Fruit fly (Drosophila melanogaster) whole organism, embryonic: ENCODE data around the gene smg.

Experiments
- Aef1 ChIP-seq: fragments of 200-800 bp; sonication (Bioruptor generic); IDR thresholded peaks from 3 replicates; pipeline ENCODE4 v1.3.6; 2022; ENCODE audit warnings: missing biosample characterization, missing genetic modification characterization
- Asciz ChIP-seq: fragments of 200-800 bp; sonication (Bioruptor generic); optimal IDR thresholded peaks from 2 replicates; lab custom pipeline; 2017; ENCODE audit warnings: missing biosample characterization, mild to moderate bottlenecking, missing genetic modification characterization, missing genetic modification reagents
- BEAF-32 ChIP-seq: fragments of 200-800 bp; sonication (Bioruptor generic); optimal IDR thresholded peaks from 3 replicates; lab custom pipeline; 2017; ENCODE audit warnings: missing biosample characterization, missing genetic modification characterization, mild to moderate bottlenecking, moderate library complexity, missing genetic modification reagents
- Bgb ChIP-seq: fragments of 200-800 bp; sonication (Bioruptor generic); IDR thresholded peaks from 2 replicates; pipeline ENCODE4 v1.3.6; 2022; ENCODE audit warnings: missing biosample characterization, missing genetic modification characterization; ENCODE audit not compliant: partially characterized antibody
- CG10267 ChIP-seq: fragments of 200-800 bp; sonication (Bioruptor generic); optimal IDR thresholded peaks from 2 replicates; lab custom pipeline; 2018; ENCODE audit warnings: missing biosample characterization, mild to moderate bottlenecking, missing genetic modification characterization, moderate library complexity
- CG10959 ChIP-seq: fragments of 200-800 bp; sonication (Bioruptor generic); IDR thresholded peaks from 2 replicates; pipeline ENCODE4 v1.3.6; 2022; ENCODE audit warnings: missing biosample characterization, missing genetic modification characterization
- CG13296 ChIP-seq: fragments of 200-800 bp; sonication (Bioruptor generic); optimal IDR thresholded peaks from 3 replicates; lab custom pipeline; 2018; ENCODE audit warnings: missing biosample characterization, mild to moderate bottlenecking, missing genetic modification characterization
- CG14860 ChIP-seq: fragments of 200-800 bp; sonication (Bioruptor generic); IDR thresholded peaks from 3 replicates; pipeline ENCODE4 v1.3.6; 2022; ENCODE audit warnings: missing biosample characterization, missing genetic modification characterization; ENCODE audit not compliant: partially characterized antibody
- CG1647 ChIP-seq: fragments of 200-800 bp; sonication (Bioruptor generic); optimal IDR thresholded peaks from 3 replicates; lab custom pipeline; 2016; ENCODE audit warnings: missing biosample characterization, missing genetic modification characterization
- CG3995 ChIP-seq: fragments of 200-800 bp; sonication (Bioruptor generic); optimal IDR thresholded peaks from 3 replicates; lab custom pipeline; 2016; ENCODE audit warnings: missing biosample characterization, missing genetic modification characterization
- CG5245 ChIP-seq: fragments of 200-800 bp; sonication (Bioruptor generic); optimal IDR thresholded peaks from 3 replicates; lab custom pipeline; 2016; ENCODE audit warnings: missing biosample characterization, missing genetic modification characterization
- Camta ChIP-seq: fragments of 200-800 bp; sonication (Bioruptor generic); optimal IDR thresholded peaks from 2 replicates; lab custom pipeline; 2016; ENCODE audit warnings: missing biosample characterization, missing genetic modification characterization
- Chrac-16 ChIP-seq: fragments of 200-800 bp; sonication (Bioruptor generic); optimal IDR thresholded peaks from 3 replicates; lab custom pipeline; 2016; ENCODE audit warnings: missing biosample characterization, missing genetic modification characterization
- CoRest ChIP-seq: fragments of 200-800 bp; sonication (Bioruptor generic); optimal IDR thresholded peaks from 3 replicates; lab custom pipeline; 2018; ENCODE audit warnings: missing biosample characterization, mild to moderate bottlenecking, missing genetic modification characterization, moderate library complexity
- CrebB ChIP-seq: fragments of 200-800 bp; sonication (Bioruptor generic); optimal IDR thresholded peaks from 3 replicates; lab custom pipeline; 2018; ENCODE audit warnings: missing biosample characterization, mild to moderate bottlenecking, missing genetic modification characterization
- D ChIP-seq, 2 experiments: fragments of 200-800 bp in 1 of 2; fragments of >200 bp in 1 of 2; sonication (Bioruptor generic) in 1 of 2; optimal IDR thresholded peaks; 2 replicates in 1 of 2; 3 replicates in 1 of 2; lab custom pipeline; 2017; ENCODE audit warnings: mild to moderate bottlenecking in 1 of 2, missing biosample characterization in 1 of 2, missing genetic modification characterization in 1 of 2, missing genetic modification reagents in 1 of 2
- D19A ChIP-seq: fragments of 200-800 bp; optimal IDR thresholded peaks from 3 replicates; lab custom pipeline; 2019; ENCODE audit warnings: missing biosample characterization, mild to moderate bottlenecking, missing genetic modification characterization, moderate library complexity
- Dfd ChIP-seq, 2 experiments: fragments of >200 bp; optimal IDR thresholded peaks; 2 replicates each; lab custom pipeline; 2017; ENCODE audit warnings: missing biosample characterization in 2 of 2, missing genetic modification characterization in 2 of 2
- H2.0 ChIP-seq: fragments of 200-800 bp; sonication (Bioruptor generic); IDR thresholded peaks from 2 replicates; pipeline ENCODE4 v1.3.6; 2022; ENCODE audit warnings: missing biosample characterization, missing genetic modification characterization
- Hey ChIP-seq: fragments of 200-800 bp; sonication (Bioruptor generic); optimal IDR thresholded peaks from 3 replicates; lab custom pipeline; 2018; ENCODE audit warnings: missing biosample characterization, mild to moderate bottlenecking, missing genetic modification characterization
- Hsf ChIP-seq: fragments of 200-800 bp; sonication (Bioruptor generic); optimal IDR thresholded peaks from 3 replicates; lab custom pipeline; 2016; ENCODE audit warnings: missing biosample characterization, missing genetic modification characterization
- Kr ChIP-seq: fragments of 200-800 bp; sonication (Bioruptor generic); optimal IDR thresholded peaks from 2 replicates; lab custom pipeline; 2017; ENCODE audit warnings: missing biosample characterization, mild to moderate bottlenecking, missing genetic modification characterization
- NC2α ChIP-seq: fragments of 200-800 bp; sonication (Bioruptor generic); optimal IDR thresholded peaks from 2 replicates; lab custom pipeline; 2016; ENCODE audit warnings: missing biosample characterization, missing genetic modification characterization
- NFAT ChIP-seq: fragments of 200-800 bp; sonication (Bioruptor generic); IDR thresholded peaks from 2 replicates; pipeline ENCODE4 v1.3.6; 2022; ENCODE audit warnings: missing biosample characterization, missing genetic modification characterization
- NfI ChIP-seq: fragments of 200-800 bp; sonication (Bioruptor generic); optimal IDR thresholded peaks from 3 replicates; lab custom pipeline; 2018; ENCODE audit warnings: missing biosample characterization, mild to moderate bottlenecking, missing genetic modification characterization, moderate library complexity
- Ptx1 ChIP-seq: fragments of 200-800 bp; sonication (Bioruptor generic); IDR thresholded peaks from 2 replicates; pipeline ENCODE4 v1.3.6; 2022; ENCODE audit warnings: missing biosample characterization, missing genetic modification characterization
- Ssrp ChIP-seq: fragments of 200-800 bp; sonication (Bioruptor generic); optimal IDR thresholded peaks from 2 replicates; lab custom pipeline; 2018; ENCODE audit warnings: missing biosample characterization, mild to moderate bottlenecking, missing genetic modification characterization, moderate library complexity
- TFAM ChIP-seq: fragments of 200-800 bp; sonication (Bioruptor generic); optimal IDR thresholded peaks from 2 replicates; lab custom pipeline; 2017; ENCODE audit warnings: missing biosample characterization, missing genetic modification characterization, inconsistent platforms
- Trl ChIP-seq, 3 experiments: fragments of >200 bp in 2 of 3; fragments of 200-800 bp in 1 of 3; sonication (Bioruptor generic) in 1 of 3; optimal IDR thresholded peaks; 2 replicates in 1 of 3; 3 replicates in 2 of 3; lab custom pipeline; 2016 to 2017; ENCODE audit warnings: missing biosample characterization in 1 of 3, missing genetic modification characterization in 1 of 3
- ab ChIP-seq: fragments of 200-800 bp; sonication (Bioruptor generic); optimal IDR thresholded peaks from 2 replicates; lab custom pipeline; 2016; ENCODE audit warnings: missing biosample characterization, missing genetic modification characterization
- abd-A ChIP-seq: fragments of 200-800 bp; sonication (Bioruptor generic); optimal IDR thresholded peaks from 3 replicates; lab custom pipeline; 2019; ENCODE audit warnings: missing biosample characterization, mild to moderate bottlenecking, missing genetic modification characterization, moderate library complexity
- az2 ChIP-seq: fragments of 200-800 bp; sonication (Bioruptor generic); optimal IDR thresholded peaks from 3 replicates; lab custom pipeline; 2016; ENCODE audit warnings: missing biosample characterization, missing genetic modification characterization
- chif ChIP-seq, 2 experiments: fragments of 200-800 bp; sonication (Bioruptor generic); optimal IDR thresholded peaks; 3 replicates each; lab custom pipeline; 2016; ENCODE audit warnings: missing biosample characterization in 2 of 2, missing genetic modification characterization in 2 of 2
- chinmo ChIP-seq: fragments of 200-800 bp; sonication (Bioruptor generic); IDR thresholded peaks from 4 replicates; pipeline ENCODE4 v1.3.6; 2022; ENCODE audit warnings: missing biosample characterization, missing genetic modification characterization; ENCODE audit not compliant: partially characterized antibody
- chn ChIP-seq: fragments of 200-800 bp; sonication (Bioruptor generic); optimal IDR thresholded peaks from 2 replicates; lab custom pipeline; 2016; ENCODE audit warnings: missing biosample characterization, missing genetic modification characterization
- crc ChIP-seq: fragments of 200-800 bp; sonication (Bioruptor generic); optimal IDR thresholded peaks from 2 replicates; lab custom pipeline; 2016; ENCODE audit warnings: missing biosample characterization, missing genetic modification characterization
- fd3F ChIP-seq: fragments of 200-800 bp; sonication (Bioruptor generic); optimal IDR thresholded peaks from 2 replicates; lab custom pipeline; 2018; ENCODE audit warnings: missing biosample characterization, mild to moderate bottlenecking, missing genetic modification characterization, moderate library complexity
- gce ChIP-seq: fragments of 200-800 bp; sonication (Bioruptor generic); IDR thresholded peaks from 3 replicates; pipeline ENCODE4 v1.3.6; 2022; ENCODE audit warnings: missing biosample characterization, missing genetic modification characterization
- gcm ChIP-seq: fragments of 200-800 bp; sonication (Bioruptor generic); optimal IDR thresholded peaks from 2 replicates; lab custom pipeline; 2019; ENCODE audit warnings: missing biosample characterization, mild to moderate bottlenecking, missing genetic modification characterization, moderate library complexity
- jigr1 ChIP-seq: fragments of 200-800 bp; sonication (Bioruptor generic); IDR thresholded peaks from 3 replicates; pipeline ENCODE4 v1.3.6; 2022; ENCODE audit warnings: missing biosample characterization, missing genetic modification characterization
- ken ChIP-seq: fragments of 200-800 bp; sonication (Bioruptor generic); IDR thresholded peaks from 3 replicates; pipeline ENCODE4 v1.3.6; 2022; ENCODE audit warnings: missing biosample characterization, missing genetic modification characterization
- nmo ChIP-seq: fragments of 200-800 bp; sonication (Bioruptor generic); optimal IDR thresholded peaks from 2 replicates; lab custom pipeline; 2018; ENCODE audit warnings: missing biosample characterization, mild to moderate bottlenecking, missing genetic modification characterization, moderate library complexity
- onecut ChIP-seq: fragments of 200-800 bp; sonication (Bioruptor generic); IDR thresholded peaks from 2 replicates; pipeline ENCODE4 v1.3.6; 2022; ENCODE audit warnings: missing biosample characterization, missing genetic modification characterization
- otp ChIP-seq: fragments of 200-800 bp; sonication (Bioruptor generic); IDR thresholded peaks from 3 replicates; pipeline ENCODE4, ENCODE4 v1.3.6; 2022; ENCODE audit warnings: missing biosample characterization, missing genetic modification characterization
- p53 ChIP-seq: fragments of 200-800 bp; sonication (Bioruptor generic); optimal IDR thresholded peaks from 2 replicates; lab custom pipeline; 2016; ENCODE audit warnings: missing biosample characterization, missing genetic modification characterization
- pros ChIP-seq: fragments of 200-800 bp; sonication (Bioruptor generic); optimal IDR thresholded peaks from 3 replicates; lab custom pipeline; 2019; ENCODE audit warnings: missing biosample characterization, mild to moderate bottlenecking, missing genetic modification characterization, moderate library complexity
- scrt ChIP-seq: fragments of 200-800 bp; sonication (Bioruptor generic); optimal IDR thresholded peaks from 2 replicates; lab custom pipeline; 2018; ENCODE audit warnings: missing biosample characterization, mild to moderate bottlenecking, missing genetic modification characterization, moderate library complexity
- shn ChIP-seq: fragments of 200-800 bp; sonication (Bioruptor generic); optimal IDR thresholded peaks from 3 replicates; lab custom pipeline; 2016; ENCODE audit warnings: missing biosample characterization, missing genetic modification characterization
- slp2 ChIP-seq: fragments of 200-800 bp; sonication (Bioruptor generic); optimal IDR thresholded peaks from 2 replicates; lab custom pipeline; 2016; ENCODE audit warnings: missing biosample characterization, missing genetic modification characterization

Gene smg

dm6 chr3L:8996173-8996767 is 1.5 kb downstream of the smg start (continued):
- TF ChIP-seq D (optimal IDR thresholded peaks at IDR 0.05; lab: Kevin White, UChicago), result no peak
- peak; percentile 60 for TF ChIP-seq D (GFP tag; optimal IDR thresholded peaks at IDR 0.05; lab: Kevin White, UChicago)
- TF ChIP-seq Ssrp (tag; lab: Kevin White, UChicago), result peak; percentile 72
- no peak for TF ChIP-seq NfI (GFP tag; lab: Kevin White, UChicago)
- peak; percentile 48 for TF ChIP-seq CG1647 (GFP tag; lab: Kevin White, UChicago)
- TF ChIP-seq pros, result no peak
- peak; percentile 27 for TF ChIP-seq fd3F (GFP tag; lab: Kevin White, UChicago)
- TF ChIP-seq NC2α (GFP tag; lab: Kevin White, UChicago), result no peak
- no peak for TF ChIP-seq chinmo (GFP tag; lab: Robert Waterston, UW)
- TF ChIP-seq chif (GFP tag; optimal IDR thresholded peaks at IDR 0.05; lab: Kevin White, UChicago), result peak; percentile 20 to 62
- TF ChIP-seq D19A (tag; lab: Kevin White, UChicago), result peak; percentile 50
- no peak for TF ChIP-seq jigr1
- no peak for TF ChIP-seq gcm
- TF ChIP-seq crc (GFP tag; lab: Kevin White, UChicago), result no peak
- peak; percentile 44; the same call in 1 of the 3 replicates for TF ChIP-seq Aef1
- TF ChIP-seq Ptx1 (GFP tag; lab: Robert Waterston, UW), result peak; percentile 69
- peak; percentile 57 for TF ChIP-seq chn
- TF ChIP-seq CG14860 (GFP tag; lab: Robert Waterston, UW), result no peak
- no peak for TF ChIP-seq CG13296
- peak; percentile 57 for TF ChIP-seq CG10267 (tag; lab: Kevin White, UChicago)
- peak; percentile 40 for TF ChIP-seq slp2 (GFP tag; lab: Kevin White, UChicago)
- TF ChIP-seq otp (GFP tag; lab: Robert Waterston, UW), result 0 out of 3 replicates have a peak, but pooled peaks have one; percentile 57
- TF ChIP-seq Asciz, result peak; percentile 61
- no peak for TF ChIP-seq ab (GFP tag; lab: Kevin White, UChicago)
- TF ChIP-seq az2 (GFP tag; lab: Kevin White, UChicago), result peak; percentile 79
- TF ChIP-seq shn (GFP tag; lab: Kevin White, UChicago), result no peak
- TF ChIP-seq Hsf (GFP tag; lab: Kevin White, UChicago), result peak; percentile 58
- peak; percentile 82; the same call in 2 of the 3 replicates for TF ChIP-seq ken (GFP tag; lab: Robert Waterston, UW)
- TF ChIP-seq Hey (tag; lab: Kevin White, UChicago), result no peak
- TF ChIP-seq Bgb (GFP tag; lab: Robert Waterston, UW), result no peak
- TF ChIP-seq Chrac-16, result peak; percentile 63
- TF ChIP-seq onecut (GFP tag; lab: Robert Waterston, UW), result no peak
- TF ChIP-seq CG5245, result peak; percentile 47
- no peak for TF ChIP-seq Dfd (GFP tag; optimal IDR thresholded peaks at IDR 0.05; lab: Kevin White, UChicago)
- TF ChIP-seq Camta (GFP tag; lab: Kevin White, UChicago), result peak; percentile 27
- no peak for TF ChIP-seq CoRest
- peak; percentile 51; the same call in 1 of the 2 replicates for TF ChIP-seq H2.0 (GFP tag; lab: Robert Waterston, UW)
- TF ChIP-seq nmo (GFP tag; lab: Kevin White, UChicago), result peak; percentile 69
- peak; percentile 12 for TF ChIP-seq CrebB (tag; lab: Kevin White, UChicago)
- TF ChIP-seq BEAF-32, result no peak
- peak; percentile 30 for TF ChIP-seq CG3995 (GFP tag; lab: Kevin White, UChicago)
- no peak for TF ChIP-seq NFAT (GFP tag; lab: Robert Waterston, UW)
- no peak for TF ChIP-seq Kr (GFP tag; lab: Kevin White, UChicago)
- TF ChIP-seq abd-A (tag; lab: Kevin White, UChicago), result no peak
- no peak for TF ChIP-seq Trl (optimal IDR thresholded peaks at IDR 0.05; lab: Kevin White, UChicago)
- TF ChIP-seq Trl (GFP tag; optimal IDR thresholded peaks at IDR 0.05; lab: Kevin White, UChicago), result peak; percentile 33
- 0 out of 3 replicates have a peak, but pooled peaks have one; percentile 46 for TF ChIP-seq gce (GFP tag; lab: Robert Waterston, UW)
- TF ChIP-seq CG10959 (GFP tag; lab: Robert Waterston, UW), result 0 out of 2 replicates have a peak, but pooled peaks have one; percentile 39
- TF ChIP-seq TFAM (GFP tag; lab: Kevin White, UChicago), result no peak
- TF ChIP-seq p53 (GFP tag; lab: Kevin White, UChicago), result no peak
- no peak for TF ChIP-seq scrt (GFP tag; lab: Kevin White, UChicago)
